Fruit fly (Drosophila melanogaster) whole organism, wandering third instar larva: ENCODE results near the gene sr.
A peak's percentile ranks its signal among the peaks of the same experiment; 100 is the strongest.

Experiments used
- Abd-B ChIP-seq: fragments of >200 bp; optimal IDR thresholded peaks from 2 replicates; lab custom pipeline; 2017; ENCODE audit warnings: missing biosample characterization, missing genetic modification characterization
- CG32264 ChIP-seq: fragments of 200-800 bp; sonication (Bioruptor generic); optimal IDR thresholded peaks from 2 replicates; lab custom pipeline; 2016; ENCODE audit warnings: missing biosample characterization, missing genetic modification characterization
- CG9705 ChIP-seq: fragments of 200-800 bp; sonication (Bioruptor generic); optimal IDR thresholded peaks from 2 replicates; lab custom pipeline; 2018; ENCODE audit warnings: missing biosample characterization, mild to moderate bottlenecking, missing genetic modification characterization
- CrebA ChIP-seq: fragments of 200-800 bp; sonication (Bioruptor generic); optimal IDR thresholded peaks from 2 replicates; lab custom pipeline; 2016; ENCODE audit warnings: missing biosample characterization, mild to moderate bottlenecking, missing genetic modification characterization, borderline replicate concordance
- Dfd ChIP-seq: fragments of >200 bp; optimal IDR thresholded peaks from 2 replicates; lab custom pipeline; 2017; ENCODE audit warnings: missing biosample characterization, missing genetic modification characterization
- Dif ChIP-seq: fragments of 200-275, 200-300 bp; sonication (Bioruptor generic); optimal IDR thresholded peaks from 2 replicates; lab custom pipeline; 2018; ENCODE audit warnings: missing biosample characterization, missing genetic modification characterization; ENCODE audit not compliant: partially characterized antibody
- GATAd ChIP-seq: sonication (Bioruptor generic); optimal IDR thresholded peaks from 2 replicates; lab custom pipeline; 2016; ENCODE audit warnings: missing biosample characterization, missing genetic modification characterization
- HLH106 ChIP-seq: fragments of 200-800 bp; optimal IDR thresholded peaks from 3 replicates; lab custom pipeline; 2019; ENCODE audit warnings: missing biosample characterization, mild to moderate bottlenecking, missing genetic modification characterization, moderate library complexity
- Hnf4 ChIP-seq: fragments of 200-800 bp; sonication (Bioruptor generic); optimal IDR thresholded peaks from 2 replicates; lab custom pipeline; 2016; ENCODE audit warnings: missing biosample characterization, mild to moderate bottlenecking, missing genetic modification characterization
- Hr78 ChIP-seq: fragments of >200 bp; optimal IDR thresholded peaks from 2 replicates; lab custom pipeline; 2017; ENCODE audit warnings: missing biosample characterization, missing genetic modification characterization
- Hr83 ChIP-seq: fragments of 200-300 bp; sonication (Bioruptor generic); optimal IDR thresholded peaks from 2 replicates; lab custom pipeline; 2016; ENCODE audit warnings: missing biosample characterization, mild to moderate bottlenecking, missing genetic modification characterization, moderate library complexity; ENCODE audit not compliant: poor library complexity, severe bottlenecking
- Jra ChIP-seq: sonication (Bioruptor generic); optimal IDR thresholded peaks from 2 replicates; lab custom pipeline; 2016; ENCODE audit warnings: missing biosample characterization, missing genetic modification characterization
- Mio ChIP-seq: sonication (Bioruptor generic); optimal IDR thresholded peaks from 2 replicates; lab custom pipeline; 2016; ENCODE audit warnings: missing biosample characterization, missing genetic modification characterization
- Myc ChIP-seq: fragments of >200 bp; optimal IDR thresholded peaks from 2 replicates; lab custom pipeline; 2017
- N ChIP-seq: fragments of >200 bp; optimal IDR thresholded peaks from 2 replicates; lab custom pipeline; 2018; ENCODE audit warnings: missing biosample characterization, missing external identifiers, missing genetic modification characterization
- OdsH ChIP-seq: fragments of 200-800 bp; sonication (Bioruptor generic); optimal IDR thresholded peaks from 2 replicates; lab custom pipeline; 2016; ENCODE audit warnings: missing biosample characterization, mild to moderate bottlenecking, missing genetic modification characterization
- Rel ChIP-seq, 2 experiments: fragments of 200-800 bp; sonication (Bioruptor generic) in 1 of 2; optimal IDR thresholded peaks; 2 replicates in 1 of 2; 3 replicates in 1 of 2; lab custom pipeline; 2016 to 2019; ENCODE audit warnings: mild to moderate bottlenecking in 2 of 2, missing biosample characterization in 2 of 2, missing genetic modification characterization in 2 of 2, moderate library complexity in 1 of 2
- Sp1 ChIP-seq: fragments of 200-800 bp; sonication (Bioruptor generic); optimal IDR thresholded peaks from 3 replicates; lab custom pipeline; 2019; ENCODE audit warnings: missing biosample characterization, mild to moderate bottlenecking, missing genetic modification characterization, moderate library complexity
- Vsx2 ChIP-seq: fragments of 200-300, 225-300 bp; sonication (Bioruptor generic); optimal IDR thresholded peaks from 2 replicates; lab custom pipeline; 2018; ENCODE audit warnings: missing biosample characterization, missing genetic modification characterization; ENCODE audit not compliant: partially characterized antibody
- br ChIP-seq: fragments of 200-800 bp; sonication (Bioruptor generic); optimal IDR thresholded peaks from 2 replicates; lab custom pipeline; 2016; ENCODE audit warnings: missing biosample characterization, missing genetic modification characterization
- brk ChIP-seq: fragments of 200-800 bp; sonication (Bioruptor generic); optimal IDR thresholded peaks from 2 replicates; lab custom pipeline; 2016; ENCODE audit warnings: missing biosample characterization, mild to moderate bottlenecking, missing genetic modification characterization
- dl ChIP-seq, 2 experiments: fragments of 175-275, 200-275 bp in 1 of 2; fragments of 200-275 bp in 1 of 2; sonication (Bioruptor generic); optimal IDR thresholded peaks; lab custom pipeline; 2018; ENCODE audit warnings: mild to moderate bottlenecking in 2 of 2, missing biosample characterization in 2 of 2, missing genetic modification characterization in 2 of 2, moderate library complexity in 2 of 2; ENCODE audit not compliant: partially characterized antibody in 2 of 2, insufficient read depth in 1 of 2
- dmrt93B ChIP-seq: fragments of 200-800 bp; sonication (Bioruptor generic); optimal IDR thresholded peaks from 2 replicates; lab custom pipeline; 2018; ENCODE audit warnings: missing biosample characterization, mild to moderate bottlenecking, missing genetic modification characterization
- dsf ChIP-seq: sonication (Bioruptor generic); optimal IDR thresholded peaks from 2 replicates; lab custom pipeline; 2016; ENCODE audit warnings: missing biosample characterization, missing genetic modification characterization, borderline replicate concordance
- ey ChIP-seq: fragments of 200-800 bp; sonication (Bioruptor generic); optimal IDR thresholded peaks from 2 replicates; lab custom pipeline; 2016; ENCODE audit warnings: missing biosample characterization, missing genetic modification characterization
- foxo ChIP-seq, 2 experiments: fragments of 200-800 bp; sonication (Bioruptor generic); optimal IDR thresholded peaks; 2 replicates in 1 of 2; 3 replicates in 1 of 2; lab custom pipeline; 2016 to 2017; ENCODE audit warnings: missing biosample characterization in 2 of 2, missing genetic modification characterization in 2 of 2
- fru ChIP-seq: fragments of 200-800 bp; sonication (Bioruptor generic); optimal IDR thresholded peaks from 3 replicates; lab custom pipeline; 2016; ENCODE audit warnings: missing biosample characterization, mild to moderate bottlenecking, missing genetic modification characterization
- h ChIP-seq: fragments of 200-800 bp; sonication (Bioruptor generic); optimal IDR thresholded peaks from 3 replicates; lab custom pipeline; 2016; ENCODE audit warnings: missing biosample characterization, mild to moderate bottlenecking, missing genetic modification characterization
- jim ChIP-seq: fragments of 175-275, 200-325 bp; sonication (Bioruptor generic); optimal IDR thresholded peaks from 2 replicates; lab custom pipeline; 2016; ENCODE audit warnings: missing biosample characterization, mild to moderate bottlenecking, missing genetic modification characterization
- lola ChIP-seq: fragments of >200 bp; optimal IDR thresholded peaks from 2 replicates; lab custom pipeline; 2017; ENCODE audit warnings: missing biosample characterization, missing genetic modification characterization
- pan ChIP-seq: fragments of >200 bp; optimal IDR thresholded peaks from 2 replicates; lab custom pipeline; 2017
- psq ChIP-seq: fragments of 200-800 bp; sonication (Bioruptor generic); optimal IDR thresholded peaks from 3 replicates; lab custom pipeline; 2017; ENCODE audit warnings: missing biosample characterization, mild to moderate bottlenecking, missing genetic modification characterization, moderate library complexity
- rgr ChIP-seq: fragments of 200-800 bp; sonication (Bioruptor generic); optimal IDR thresholded peaks from 3 replicates; lab custom pipeline; 2016; ENCODE audit warnings: missing biosample characterization, mild to moderate bottlenecking, missing genetic modification characterization
- sage ChIP-seq: fragments of 200-800 bp; sonication (Bioruptor generic); optimal IDR thresholded peaks from 2 replicates; lab custom pipeline; 2016; ENCODE audit warnings: missing biosample characterization, mild to moderate bottlenecking, missing genetic modification characterization
- sv ChIP-seq: fragments of 200-800 bp; sonication (Bioruptor generic); optimal IDR thresholded peaks from 3 replicates; lab custom pipeline; 2016; ENCODE audit warnings: missing biosample characterization, missing genetic modification characterization
- tai ChIP-seq: sonication (Bioruptor generic); optimal IDR thresholded peaks from 2 replicates; lab custom pipeline; 2016; ENCODE audit warnings: missing biosample characterization, missing genetic modification characterization
- usp ChIP-seq: fragments of >200 bp; optimal IDR thresholded peaks from 2 replicates; lab custom pipeline; 2017; ENCODE audit warnings: missing biosample characterization, missing genetic modification characterization
- woc ChIP-seq: sonication (Bioruptor generic); optimal IDR thresholded peaks from 2 replicates; lab custom pipeline; 2016; ENCODE audit warnings: missing biosample characterization, mild to moderate bottlenecking, missing genetic modification characterization

The sr gene

DNA sequence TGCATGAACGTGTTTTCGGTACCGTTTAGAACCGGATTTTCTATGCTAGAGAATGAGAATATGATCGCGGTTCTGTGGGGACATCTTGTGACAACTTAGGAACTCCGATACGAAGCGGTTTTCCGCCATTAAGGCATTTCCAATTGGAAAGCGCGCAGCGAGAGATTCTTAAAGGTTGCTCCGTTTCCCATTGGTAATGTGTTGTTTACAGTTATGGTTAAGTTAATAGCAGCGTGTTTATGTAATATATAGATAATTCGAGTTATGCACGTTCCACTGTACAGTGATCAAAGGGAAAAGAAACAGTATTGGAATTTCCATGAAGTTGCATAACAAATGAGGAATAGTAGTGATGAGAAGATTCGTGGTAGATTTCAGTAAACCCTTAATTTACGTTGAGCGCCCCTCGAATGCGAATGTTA is 78.3 kb downstream of the sr start:
- TF ChIP-seq woc (GFP tag; lab: Kevin White, UChicago) = no peak
- no peak for TF ChIP-seq Jra
- no peak for TF ChIP-seq sage (GFP tag; lab: Kevin White, UChicago)
- TF ChIP-seq Sp1 (GFP tag; lab: Kevin White, UChicago) = no peak
- no peak for TF ChIP-seq Myc
- peak; percentile 29 for TF ChIP-seq rgr (GFP tag; lab: Kevin White, UChicago)
- no peak for TF ChIP-seq jim (GFP tag; lab: Kevin White, UChicago)
- TF ChIP-seq psq (GFP tag; lab: Kevin White, UChicago) = no peak
- TF ChIP-seq Mio = no peak
- peak in 1 of 2 experiments; percentile 50 for TF ChIP-seq foxo (GFP tag; optimal IDR thresholded peaks at IDR 0.05; lab: Kevin White, UChicago)
- peak; percentile 19 for TF ChIP-seq h
- TF ChIP-seq brk (GFP tag; lab: Kevin White, UChicago) = no peak
- no peak for TF ChIP-seq Rel (GFP tag; optimal IDR thresholded peaks at IDR 0.05; lab: Kevin White, UChicago)
- no peak for TF ChIP-seq Rel (tag; optimal IDR thresholded peaks at IDR 0.05; lab: Kevin White, UChicago)
- no peak for TF ChIP-seq usp (GFP tag; lab: Kevin White, UChicago)
- TF ChIP-seq fru = peak; percentile 25
- peak; percentile 25 for TF ChIP-seq HLH106 (tag; lab: Kevin White, UChicago)
- no peak for TF ChIP-seq tai (GFP tag; lab: Kevin White, UChicago)
- TF ChIP-seq Vsx2 (GFP tag; lab: Kevin White, UChicago) = no peak
- TF ChIP-seq Dif (GFP tag; lab: Kevin White, UChicago) = no peak
- TF ChIP-seq dmrt93B (GFP tag; lab: Kevin White, UChicago) = no peak
- TF ChIP-seq Hr78 (GFP tag; lab: Kevin White, UChicago) = no peak
- no peak for TF ChIP-seq N (GFP tag; lab: Kevin White, UChicago)
- no peak for TF ChIP-seq Dfd
- TF ChIP-seq pan (lab: Kevin White, UChicago) = no peak
- no peak for TF ChIP-seq OdsH (GFP tag; lab: Kevin White, UChicago)
- TF ChIP-seq dsf (GFP tag; lab: Kevin White, UChicago) = no peak
- TF ChIP-seq dl (GFP tag; optimal IDR thresholded peaks at IDR 0.05; lab: Kevin White, UChicago; ENCODE audit: insufficient read depth in 1 of 2, partially characterized antibody in 2 of 2) = no peak
- TF ChIP-seq Abd-B = no peak
- no peak for TF ChIP-seq CG9705 (GFP tag; lab: Kevin White, UChicago)
- no peak for TF ChIP-seq lola (GFP tag; lab: Kevin White, UChicago)
- peak; percentile 44 for TF ChIP-seq Hnf4 (GFP tag; lab: Kevin White, UChicago)
- peak; percentile 33 for TF ChIP-seq ey (GFP tag; lab: Kevin White, UChicago)
- no peak for TF ChIP-seq CrebA
- TF ChIP-seq br = no peak
- TF ChIP-seq GATAd (GFP tag; lab: Kevin White, UChicago) = no peak
- TF ChIP-seq CG32264 = no peak
- no peak for TF ChIP-seq sv (GFP tag; lab: Kevin White, UChicago)
- no peak for TF ChIP-seq Hr83 (GFP tag; lab: Kevin White, UChicago)

DNA sequence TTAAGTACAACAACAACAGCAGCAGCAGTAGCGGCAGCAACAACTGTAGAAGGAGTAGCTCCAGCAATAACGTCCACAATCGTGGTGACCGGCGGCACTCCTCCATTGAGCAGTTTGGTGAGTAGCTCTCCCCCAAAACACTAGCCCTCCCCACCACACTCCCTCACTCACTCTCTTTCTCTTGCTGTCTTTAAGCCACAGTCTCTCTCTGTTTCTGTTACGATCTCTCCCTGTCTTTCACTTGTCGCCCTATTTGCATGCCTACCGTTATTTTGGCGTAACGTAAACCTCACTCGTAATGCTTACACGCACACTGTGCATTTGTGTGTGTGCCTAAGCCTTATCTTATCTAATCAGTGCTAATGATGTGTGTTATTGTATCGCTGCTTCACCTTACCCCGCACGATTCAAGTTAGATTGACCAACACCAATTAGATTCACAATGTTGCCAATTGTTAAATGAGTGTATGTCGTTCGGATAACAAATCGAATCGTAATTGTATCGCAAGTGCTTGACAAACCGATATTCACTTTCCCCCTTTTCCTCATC is 79.5 kb downstream of the sr start:
- TF ChIP-seq Dif (GFP tag; lab: Kevin White, UChicago) (peak; percentile 63), Hr78 (GFP tag; lab: Kevin White, UChicago) (no peak), CG32264 (no peak), dl (GFP tag; optimal IDR thresholded peaks at IDR 0.05; lab: Kevin White, UChicago; ENCODE audit: insufficient read depth in 1 of 2, partially characterized antibody in 2 of 2) (peak in 1 of 2 experiments; percentile 35)
- TF ChIP-seq, all 38 proteins: peak for 2
